Fruit fly (Drosophila melanogaster): ENCODE results near the gene fzr.

fzr gene

DNA sequence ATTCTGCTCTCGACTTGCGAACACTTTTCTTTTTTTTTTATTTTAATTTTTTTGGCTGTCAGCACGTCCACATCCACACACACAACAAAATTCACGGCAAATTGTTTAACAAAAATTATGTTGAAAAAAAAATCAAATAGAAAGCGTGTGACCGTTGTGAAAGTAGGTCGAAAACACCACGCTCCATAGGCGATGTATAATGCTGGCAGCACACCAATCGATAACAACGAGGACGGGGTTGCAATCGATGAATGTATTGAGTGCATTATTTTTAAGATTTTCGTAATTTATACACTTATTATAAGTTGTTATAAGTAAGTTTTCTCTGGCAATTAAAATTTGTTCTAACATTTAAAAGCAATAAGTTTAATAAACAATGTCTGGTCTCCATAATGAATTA lies 7.4 kb upstream of the fzr start, which contains the start of gene Pp2C1 (continued):
- no peak for TF ChIP-seq pnt (GFP tag; optimal IDR thresholded peaks at IDR 0.05)
- no peak for TF ChIP-seq HHEX (GFP tag; optimal IDR thresholded peaks at IDR 0.05)
- no peak for TF ChIP-seq sens (GFP tag)
- no peak for TF ChIP-seq slp2 (GFP tag; optimal IDR thresholded peaks at IDR 0.05)
- no peak for TF ChIP-seq CG8290 (GFP tag; optimal IDR thresholded peaks at IDR 0.05)
- TF ChIP-seq CG8290 (tag; optimal IDR thresholded peaks at IDR 0.05), result peak; percentile 16 to 49
- TF ChIP-seq CG7786 (GFP tag; optimal IDR thresholded peaks at IDR 0.05), result no peak
- no peak for TF ChIP-seq wek (GFP tag; optimal IDR thresholded peaks at IDR 0.05)
- TF ChIP-seq Dbx (GFP tag; IDR thresholded peaks at IDR 0.05), result no peak
- no peak for TF ChIP-seq abd-A (tag; optimal IDR thresholded peaks at IDR 0.05)
- TF ChIP-seq CkIIα-i1 (GFP tag; IDR thresholded peaks at IDR 0.05), result no peak
- TF ChIP-seq CG7987 (GFP tag; optimal IDR thresholded peaks at IDR 0.05), result no peak
- TF ChIP-seq CG2116 (GFP tag; optimal IDR thresholded peaks at IDR 0.05), result peak; percentile 95
- no peak for TF ChIP-seq CG33557 (GFP tag; optimal IDR thresholded peaks at IDR 0.05)
- no peak for TF ChIP-seq nom (GFP tag; optimal IDR thresholded peaks at IDR 0.05)
- peak; percentile 87 for TF ChIP-seq amos (GFP tag; IDR thresholded peaks at IDR 0.05; ENCODE audit: partially characterized antibody)
- no peak for TF ChIP-seq CG4424 (GFP tag; optimal IDR thresholded peaks at IDR 0.05)
- TF ChIP-seq scrt (GFP tag; optimal IDR thresholded peaks at IDR 0.05), result no peak
- no peak for TF ChIP-seq Blimp-1 (GFP tag; optimal IDR thresholded peaks at IDR 0.05)
- TF ChIP-seq ash1 (GFP tag; optimal IDR thresholded peaks at IDR 0.05), result no peak
- TF ChIP-seq Hmr (GFP tag; optimal IDR thresholded peaks at IDR 0.05), result no peak
- peak; percentile 21 for TF ChIP-seq CG4617 (GFP tag; optimal IDR thresholded peaks at IDR 0.05; ENCODE audit: borderline replicate concordance)
- TF ChIP-seq Hmx (GFP tag; optimal IDR thresholded peaks at IDR 0.05), result no peak
- TF ChIP-seq bab2 (GFP tag; optimal IDR thresholded peaks at IDR 0.05), result no peak
- TF ChIP-seq CG15696 (tag; optimal IDR thresholded peaks at IDR 0.05), result no peak
- no peak for TF ChIP-seq zfh1 (GFP tag; IDR thresholded peaks at IDR 0.05)
- peak; percentile 77 for TF ChIP-seq Scr (GFP tag; IDR thresholded peaks at IDR 0.05; ENCODE audit: partially characterized antibody)
- TF ChIP-seq lbe (GFP tag; optimal IDR thresholded peaks at IDR 0.05), result no peak
- TF ChIP-seq CG15514 (GFP tag; optimal IDR thresholded peaks at IDR 0.05), result peak; percentile 26
- no peak for TF ChIP-seq Bdp1 (GFP tag; optimal IDR thresholded peaks at IDR 0.05)
- TF ChIP-seq Atf3 (GFP tag; optimal IDR thresholded peaks at IDR 0.05), result no peak
- TF ChIP-seq B-H1 (GFP tag; IDR thresholded peaks at IDR 0.05), result no peak
- TF ChIP-seq Myb (GFP tag; optimal IDR thresholded peaks at IDR 0.05), result peak; percentile 14
- TF ChIP-seq CG31441 (GFP tag; IDR thresholded peaks at IDR 0.05), result no peak
- TF ChIP-seq CG11085 (GFP tag; IDR thresholded peaks at IDR 0.05), result no peak
- TF ChIP-seq B-H2 (GFP tag; optimal IDR thresholded peaks at IDR 0.05), result no peak
- no peak for TF ChIP-seq CG11504 (tag; optimal IDR thresholded peaks at IDR 0.05)
- TF ChIP-seq CG14965 (GFP tag; optimal IDR thresholded peaks at IDR 0.05; ENCODE audit: borderline replicate concordance), result no peak
- TF ChIP-seq CG15479 (GFP tag; optimal IDR thresholded peaks at IDR 0.05), result no peak
- no peak for TF ChIP-seq dmrt99B (tag; optimal IDR thresholded peaks at IDR 0.05)
- TF ChIP-seq CG1024 (GFP tag; IDR thresholded peaks at IDR 0.05), result no peak
- TF ChIP-seq Gsc (GFP tag; IDR thresholded peaks at IDR 0.05), result no peak
- TF ChIP-seq HmgZ (tag; optimal IDR thresholded peaks at IDR 0.05), result no peak
- TF ChIP-seq nerfin-1 (tag; optimal IDR thresholded peaks at IDR 0.05), result no peak
- no peak for TF ChIP-seq CG2875 (GFP tag; optimal IDR thresholded peaks at IDR 0.05)
- peak; percentile 83 for TF ChIP-seq BEAF-32 (GFP tag; optimal IDR thresholded peaks at IDR 0.05)
- TF ChIP-seq chif (GFP tag; optimal IDR thresholded peaks at IDR 0.05), result no peak
- no peak for TF ChIP-seq fd3F (GFP tag; optimal IDR thresholded peaks at IDR 0.05)
- no peak for TF ChIP-seq E2f2 (GFP tag; IDR thresholded peaks at IDR 0.05)
- TF ChIP-seq tgo (GFP tag; IDR thresholded peaks at IDR 0.05), result no peak
- no peak for TF ChIP-seq kay (GFP tag; optimal IDR thresholded peaks at IDR 0.05)
- TF ChIP-seq Mes4 (GFP tag; optimal IDR thresholded peaks at IDR 0.05), result no peak
